Worm (Caenorhabditis elegans): Measurements from ENCODE around the gene F14H8.4.

ce11 chrV:15015799-15016198, 7.8 kb upstream of the F14H8.4 start:
- no peak for TF ChIP-seq ZK546.5 (tag; optimal IDR thresholded peaks at IDR 0.05)
- TF ChIP-seq snpc-4 (tag; optimal IDR thresholded peaks at IDR 0.05): no peak
- no peak for TF ChIP-seq fos-1 (tag; optimal IDR thresholded peaks at IDR 0.05)
- TF ChIP-seq nhr-12 (tag; optimal IDR thresholded peaks at IDR 0.05): no peak
- TF ChIP-seq unc-39 (tag; optimal IDR thresholded peaks at IDR 0.05): no peak
- no peak for TF ChIP-seq pha-4 (tag; optimal IDR thresholded peaks at IDR 0.05)
- no peak for TF ChIP-seq ztf-11 (tag; optimal IDR thresholded peaks at IDR 0.05)
- TF ChIP-seq lin-15B (tag; optimal IDR thresholded peaks at IDR 0.05): no peak

Measured in whole organism, L3 larva.